Worm (Caenorhabditis elegans) whole organism, early embryonic: ENCODE measurements around the gene Y25C1A.6.

Source experiments
- B0310.2 ChIP-seq: sonication (generic microtip); optimal IDR thresholded peaks from 2 replicates; lab custom pipeline; 2016; ENCODE audit warnings: mild to moderate bottlenecking, missing genetic modification characterization, missing compliant biosample characterization
- F13C5.2 ChIP-seq: sonication (generic microtip); optimal IDR thresholded peaks from 2 replicates; lab custom pipeline; 2017; ENCODE audit warnings: mild to moderate bottlenecking, missing genetic modification characterization, inconsistent platforms, missing compliant biosample characterization
- aly-1 ChIP-seq: sonication (generic microtip); optimal IDR thresholded peaks from 2 replicates; lab custom pipeline; 2016; ENCODE audit warnings: missing genetic modification characterization, missing compliant biosample characterization
- ama-1 ChIP-seq: fragments of 150-350 bp; optimal IDR thresholded peaks from 2 replicates; lab custom pipeline; 2014
- ceh-36 ChIP-seq: sonication (generic microtip); optimal IDR thresholded peaks from 2 replicates; lab custom pipeline; 2016; ENCODE audit warnings: missing genetic modification characterization, inconsistent platforms, missing compliant biosample characterization
- ets-7 ChIP-seq: sonication (generic microtip); optimal IDR thresholded peaks from 2 replicates; lab custom pipeline; 2016; ENCODE audit warnings: missing genotype, missing genetic modification characterization, missing compliant biosample characterization
- flt-1 ChIP-seq: fragments of 200-800 bp; sonication (Bioruptor generic); IDR thresholded peaks from 2 replicates; pipeline ENCODE4 v1.3.6; 2022; ENCODE audit warnings: missing genetic modification characterization, missing compliant biosample characterization
- hmbx-1 ChIP-seq: sonication (generic microtip); optimal IDR thresholded peaks from 2 replicates; lab custom pipeline; 2016; ENCODE audit warnings: mild to moderate bottlenecking, missing genetic modification characterization, missing compliant biosample characterization
- pes-1 ChIP-seq: fragments of 200-800 bp; sonication (Bioruptor generic); IDR thresholded peaks from 2 replicates; pipeline ENCODE4 v1.3.6; 2022; ENCODE audit warnings: missing genetic modification reagents, missing genetic modification characterization, missing compliant biosample characterization
- scrt-1 ChIP-seq: fragments of 200-800 bp; sonication (Bioruptor generic); IDR thresholded peaks from 2 replicates; pipeline ENCODE4 v1.3.6; 2022; ENCODE audit warnings: missing genetic modification characterization, missing compliant biosample characterization
- sea-1 ChIP-seq: fragments of 200-800 bp; sonication (Bioruptor generic); conservative IDR thresholded peaks from 2 replicates; pipeline ENCODE4 v1.3.6; 2022; ENCODE audit warnings: missing genetic modification characterization, missing compliant biosample characterization
- tbx-11 ChIP-seq: fragments of 200-800 bp; sonication (Bioruptor generic); IDR thresholded peaks from 2 replicates; pipeline ENCODE4 v1.3.6; 2022; ENCODE audit warnings: missing genetic modification characterization, missing compliant biosample characterization
- tbx-37 ChIP-seq: fragments of 200-800 bp; sonication (Bioruptor generic); conservative IDR thresholded peaks from 2 replicates; pipeline ENCODE4 v1.3.6; 2022; ENCODE audit warnings: missing genetic modification reagents, missing genetic modification characterization, missing compliant biosample characterization
- tra-4 ChIP-seq: sonication (generic microtip); optimal IDR thresholded peaks from 2 replicates; lab custom pipeline; 2017; ENCODE audit warnings: missing genetic modification characterization, missing compliant biosample characterization

DNA sequence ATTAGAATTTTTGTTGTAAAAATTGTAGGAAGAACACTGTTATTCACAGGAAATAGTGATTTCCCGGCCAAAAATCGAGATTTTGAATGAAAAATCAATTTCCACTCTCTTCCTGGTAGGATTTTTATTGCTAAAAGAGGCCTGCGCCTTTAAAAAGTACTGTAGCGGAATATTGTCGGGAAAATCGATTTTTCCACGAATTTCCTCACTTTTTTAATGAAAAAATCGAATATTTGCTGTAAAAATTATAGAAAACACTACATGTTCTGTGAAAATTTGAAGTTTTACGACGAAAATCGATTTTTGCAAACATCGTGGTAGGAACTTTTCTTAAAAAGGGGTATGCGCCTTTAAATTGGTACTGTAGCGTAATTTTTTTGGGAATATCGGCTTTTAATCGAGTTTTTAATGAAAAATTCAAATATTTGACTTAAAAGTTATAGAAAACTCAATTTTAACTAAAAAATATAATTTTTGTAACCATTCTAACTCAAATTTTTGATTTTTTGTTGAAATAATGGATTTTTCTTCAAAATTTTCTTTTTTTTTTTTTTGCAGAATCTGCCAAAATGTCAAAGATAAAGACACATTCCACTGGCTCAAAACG is 4.5 kb upstream of the Y25C1A.6 start, which contains the start of gene lin-8:
- TF ChIP-seq B0310.2 (tag; lab: Kevin White, UChicago) (no peak), ama-1 (lab: Kevin White, UChicago) (no peak), aly-1 (no peak), flt-1 (GFP tag; lab: Robert Waterston, UW) (no peak), F13C5.2 (tag; lab: Kevin White, UChicago) (no peak), tra-4 (tag; lab: Kevin White, UChicago) (no peak), hmbx-1 (tag; lab: Kevin White, UChicago) (no peak), scrt-1 (no peak), tbx-11 (GFP tag; lab: Robert Waterston, UW) (no peak), ets-7 (tag; lab: Kevin White, UChicago) (no peak), pes-1 (GFP tag; lab: Robert Waterston, UW) (no peak), sea-1 (no peak), tbx-37 (GFP tag; lab: Robert Waterston, UW) (no peak), ceh-36 (tag; lab: Kevin White, UChicago) (no peak)
